Fruit fly (Drosophila melanogaster): ENCODE data around the gene Cp15.

Cp15 gene

DNA sequence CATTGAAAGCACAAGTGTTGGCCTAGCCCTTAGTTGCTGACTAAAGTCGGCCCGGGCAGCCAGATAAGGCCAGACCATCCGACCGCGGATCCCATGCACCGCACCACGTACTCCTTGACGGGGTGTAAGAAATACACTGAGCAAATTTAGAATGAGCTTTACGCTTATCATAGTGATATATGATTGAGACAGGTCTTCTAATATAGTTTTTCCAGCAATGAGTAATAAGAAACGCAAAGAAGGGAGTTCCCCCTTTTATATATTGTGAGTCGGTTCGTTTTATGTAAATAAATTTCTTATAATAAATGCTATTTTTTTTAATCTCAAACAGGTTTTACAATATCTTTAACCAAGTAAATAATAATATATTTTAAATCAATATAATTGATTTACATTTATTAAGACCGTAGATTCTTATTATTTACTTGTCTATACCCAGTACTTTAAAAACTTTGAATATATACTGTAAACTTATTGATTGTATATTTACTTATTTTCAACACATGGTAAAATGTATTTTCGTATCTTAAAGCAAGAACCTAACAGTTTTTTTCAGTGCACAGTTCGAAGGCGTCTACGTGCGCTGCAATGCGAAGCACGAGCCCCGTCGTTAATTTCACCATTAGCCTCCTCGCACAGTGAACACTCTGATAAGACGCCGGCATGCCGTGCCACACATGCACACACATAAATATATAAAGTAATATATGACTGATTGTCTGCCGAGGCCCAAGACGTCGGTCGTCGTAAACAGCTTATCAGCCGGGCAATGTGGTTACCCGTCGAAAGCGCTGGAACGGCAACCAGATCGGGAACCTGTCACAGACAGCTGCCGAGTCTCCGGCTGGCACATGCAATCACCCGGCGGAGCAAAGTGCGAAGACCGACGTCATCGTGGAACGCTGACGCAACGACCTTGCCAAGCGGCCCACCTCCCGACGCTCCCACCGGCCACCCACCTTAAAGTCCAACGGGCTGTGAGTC, 36.1 kb upstream of the Cp15 start (continued):
- TF ChIP-seq Ravus (GFP tag; IDR thresholded peaks at IDR 0.05) (no peak), schlank (tag; optimal IDR thresholded peaks at IDR 0.05) (no peak), Drgx (GFP tag; IDR thresholded peaks at IDR 0.05) (peak; percentile 44), CG16813 (GFP tag; IDR thresholded peaks at IDR 0.05; ENCODE audit: partially characterized antibody) (no peak), CG3995 (GFP tag; optimal IDR thresholded peaks at IDR 0.05) (no peak), HmgZ (tag; optimal IDR thresholded peaks at IDR 0.05) (peak; percentile 15), twi (tag; optimal IDR thresholded peaks at IDR 0.05) (peak; percentile 21), CG14441 (GFP tag; IDR thresholded peaks at IDR 0.05) (peak; percentile 38; the same call in 1 of the 2 replicates), lola (GFP tag; optimal IDR thresholded peaks at IDR 0.05) (peak in 1 of 3 experiments; percentile 71), CG8359 (GFP tag; optimal IDR thresholded peaks at IDR 0.05; ENCODE audit: borderline replicate concordance) (no peak), Sox100B (GFP tag; optimal IDR thresholded peaks at IDR 0.05) (peak; percentile 67), CG12391 (tag; optimal IDR thresholded peaks at IDR 0.05) (peak; percentile 66), ab (GFP tag; optimal IDR thresholded peaks at IDR 0.05) (no peak), B-H2 (GFP tag; optimal IDR thresholded peaks at IDR 0.05) (no peak), luna (GFP tag; optimal IDR thresholded peaks at IDR 0.05) (no peak), CG9215 (GFP tag; IDR thresholded peaks at IDR 0.05) (0 out of 2 replicates have a peak, but pooled peaks have one; percentile 37), E2f1 (GFP tag; IDR thresholded peaks at IDR 0.05) (no peak), dm (GFP tag; optimal IDR thresholded peaks at IDR 0.05) (no peak), CG32772 (GFP tag; IDR thresholded peaks at IDR 0.05) (no peak), btn (GFP tag; optimal IDR thresholded peaks at IDR 0.05) (no peak), CG1233 (GFP tag; optimal IDR thresholded peaks at IDR 0.05) (peak; percentile 39), zfh2 (GFP tag; optimal IDR thresholded peaks at IDR 0.05) (no peak), CG16863 (GFP tag; optimal IDR thresholded peaks at IDR 0.05) (no peak), CG2875 (GFP tag; optimal IDR thresholded peaks at IDR 0.05) (no peak), CG10147 (GFP tag; optimal IDR thresholded peaks at IDR 0.05) (peak; percentile 30), CG4328 (GFP tag; optimal IDR thresholded peaks at IDR 0.05) (no peak), Mrtf (GFP tag; IDR thresholded peaks at IDR 0.05) (no peak; the same call in 2 of the 3 replicates), croc (GFP tag; conservative IDR thresholded peaks at IDR 0.05) (no peak; the same call in 2 of the 3 replicates), CG4404 (GFP tag; IDR thresholded peaks at IDR 0.05) (no peak), Asciz (GFP tag; optimal IDR thresholded peaks at IDR 0.05) (no peak), ac (GFP tag; optimal IDR thresholded peaks at IDR 0.05) (no peak), NfI (GFP tag; optimal IDR thresholded peaks at IDR 0.05) (no peak), HLH3B (GFP tag; IDR thresholded peaks at IDR 0.05) (peak; percentile 8; the same call in 1 of the 2 replicates), HLH4C (GFP tag; IDR thresholded peaks at IDR 0.05; ENCODE audit: partially characterized antibody) (no peak), Dip2 (GFP tag; IDR thresholded peaks at IDR 0.05) (no peak), Meics (GFP tag; optimal IDR thresholded peaks at IDR 0.05) (peak; percentile 70), Six4 (GFP tag; optimal IDR thresholded peaks at IDR 0.05) (peak; percentile 55), CG7372 (GFP tag; IDR thresholded peaks at IDR 0.05) (no peak), CG7745 (tag; optimal IDR thresholded peaks at IDR 0.05) (peak; percentile 16), D19B (GFP tag; optimal IDR thresholded peaks at IDR 0.05) (peak; percentile 1), mirr (GFP tag; optimal IDR thresholded peaks at IDR 0.05) (peak; percentile 59), crc (GFP tag; optimal IDR thresholded peaks at IDR 0.05) (peak; percentile 9), CG16779 (GFP tag; IDR thresholded peaks at IDR 0.05) (no peak), kay (GFP tag; optimal IDR thresholded peaks at IDR 0.05) (peak; percentile 23), CG7987 (GFP tag; optimal IDR thresholded peaks at IDR 0.05) (peak; percentile 34), CG11504 (tag; optimal IDR thresholded peaks at IDR 0.05) (peak; percentile 78), NFAT (GFP tag; IDR thresholded peaks at IDR 0.05) (0 out of 2 replicates have a peak, but pooled peaks have one; percentile 33), Dek (tag; optimal IDR thresholded peaks at IDR 0.05) (peak; percentile 18)

All from whole organism, embryonic.